Fruit fly (Drosophila melanogaster) whole organism, pupa: Measurements from ENCODE around the gene Mettl5.

ENCODE experiments used
- CG12605 ChIP-seq: fragments of 200-800 bp; sonication (Bioruptor generic); IDR thresholded peaks from 2 replicates; pipeline ENCODE4 v1.3.6; 2022; ENCODE audit warnings: missing biosample characterization, missing genetic modification characterization
- CG14655 ChIP-seq: fragments of 200-800 bp; sonication (Bioruptor generic); optimal IDR thresholded peaks from 3 replicates; lab custom pipeline; 2017; ENCODE audit warnings: mild to moderate bottlenecking, missing biosample characterization, missing genetic modification reagents, missing genetic modification characterization
- CG15710 ChIP-seq: fragments of 200-800 bp; sonication (Bioruptor generic); optimal IDR thresholded peaks from 2 replicates; lab custom pipeline; 2018; ENCODE audit warnings: missing biosample characterization, mild to moderate bottlenecking, missing genetic modification characterization, moderate library complexity
- CG17806 ChIP-seq: fragments of 200-800 bp; sonication (Bioruptor generic); optimal IDR thresholded peaks from 2 replicates; lab custom pipeline; 2018; ENCODE audit warnings: missing biosample characterization, mild to moderate bottlenecking, missing genetic modification characterization, moderate library complexity
- CG4496 ChIP-seq: fragments of 200-800 bp; sonication (Bioruptor generic); IDR thresholded peaks from 3 replicates; pipeline ENCODE4 v1.3.6; 2022; ENCODE audit warnings: missing biosample characterization, missing genetic modification characterization
- CG8159 ChIP-seq: fragments of 200-800 bp; sonication (Bioruptor generic); optimal IDR thresholded peaks from 3 replicates; lab custom pipeline; 2018; ENCODE audit warnings: missing biosample characterization, mild to moderate bottlenecking, missing genetic modification characterization, moderate library complexity
- CG8301 ChIP-seq: fragments of 200-800 bp; sonication (Bioruptor generic); optimal IDR thresholded peaks from 2 replicates; lab custom pipeline; 2018; ENCODE audit warnings: missing biosample characterization, mild to moderate bottlenecking, missing genetic modification characterization
- CG9948 ChIP-seq: fragments of 200-800 bp; sonication (Bioruptor generic); optimal IDR thresholded peaks from 2 replicates; lab custom pipeline; 2018; ENCODE audit warnings: missing biosample characterization, mild to moderate bottlenecking, missing genetic modification characterization, moderate library complexity
- EcR ChIP-seq: fragments of 200-800 bp; sonication (Bioruptor generic); optimal IDR thresholded peaks from 3 replicates; lab custom pipeline; 2019; ENCODE audit warnings: missing biosample characterization, missing genetic modification characterization, mild to moderate bottlenecking, moderate library complexity, missing genetic modification reagents
- Ets98B ChIP-seq: fragments of 200-800 bp; sonication (Bioruptor generic); IDR thresholded peaks from 2 replicates; pipeline ENCODE4 v1.3.6; 2022; ENCODE audit warnings: missing biosample characterization, missing genetic modification characterization
- Snoo ChIP-seq: fragments of 200-800 bp; sonication (Bioruptor generic); optimal IDR thresholded peaks from 3 replicates; lab custom pipeline; 2017; ENCODE audit warnings: missing biosample characterization, mild to moderate bottlenecking, missing genetic modification characterization, inconsistent platforms
- rn ChIP-seq: fragments of 200-800 bp; sonication (Bioruptor generic); IDR thresholded peaks from 2 replicates; pipeline ENCODE4 v1.3.6; 2022; ENCODE audit warnings: missing biosample characterization, missing genetic modification characterization

DNA sequence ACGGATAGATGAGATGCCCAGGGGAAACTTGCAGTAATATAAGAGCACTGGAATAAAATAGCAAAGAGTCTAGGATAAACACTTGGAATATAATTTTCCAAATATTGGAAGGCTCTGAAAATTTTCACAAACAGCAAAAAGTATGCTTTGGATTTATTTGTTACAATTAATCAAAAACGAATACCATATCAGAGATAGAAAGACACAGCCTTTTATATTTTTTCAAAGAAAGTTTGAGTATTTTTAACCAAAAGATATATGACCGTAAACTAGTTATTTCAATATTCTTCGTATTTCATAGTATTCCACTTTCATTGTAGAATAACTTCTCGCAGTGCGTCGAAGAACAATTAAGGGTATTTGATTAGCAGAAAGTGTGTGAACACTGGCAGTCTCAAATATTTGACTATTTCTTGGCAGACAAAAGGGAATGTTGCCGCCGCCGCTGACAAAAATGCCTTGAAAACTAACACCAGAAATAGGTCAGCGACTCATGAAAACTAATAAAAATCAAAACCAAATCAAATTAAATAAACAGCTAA is 34.6 kb upstream of the Mettl5 start:
- TF ChIP-seq CG8301: no peak
- no peak for TF ChIP-seq CG4496 (GFP tag; lab: Robert Waterston, UW)
- TF ChIP-seq CG15710 (tag; lab: Kevin White, UChicago): no peak
- no peak for TF ChIP-seq EcR (GFP tag; lab: Kevin White, UChicago)
- no peak for TF ChIP-seq Snoo (tag; lab: Kevin White, UChicago)
- no peak for TF ChIP-seq CG9948 (tag; lab: Kevin White, UChicago)
- TF ChIP-seq CG12605: no peak
- no peak for TF ChIP-seq rn (GFP tag; lab: Robert Waterston, UW)
- no peak for TF ChIP-seq CG14655
- TF ChIP-seq CG17806 (tag; lab: Kevin White, UChicago): no peak
- TF ChIP-seq Ets98B (GFP tag; lab: Robert Waterston, UW): no peak
- TF ChIP-seq CG8159: no peak
